Fruit fly (Drosophila melanogaster): ENCODE measurements around the gene pav.

Gene pav

dm6 chr3L:4227164-4227563 is 15.4 kb upstream of the pav start, which contains the start of gene CG46460:
Gene CG46460 (minus strand): TSS chr3L:4227302.
- TF ChIP-seq CTCF (optimal IDR thresholded peaks at IDR 0.05) (no peak), CG8478 (optimal IDR thresholded peaks at IDR 0.05) (no peak)

- no peak for TF ChIP-seq CG8478 (optimal IDR thresholded peaks at IDR 0.05)
- no peak for TF ChIP-seq CTCF (optimal IDR thresholded peaks at IDR 0.05)
Observed at dm6 chr3L:4228187-4228836, 14.2 kb upstream of the pav start.

- TF ChIP-seq CTCF (optimal IDR thresholded peaks at IDR 0.05) (no peak), CG8478 (optimal IDR thresholded peaks at IDR 0.05) (no peak)
Observed at dm6 chr3L:4229365-4229967, 13.1 kb upstream of the pav start.

- TF ChIP-seq CTCF (optimal IDR thresholded peaks at IDR 0.05): no peak
- TF ChIP-seq CG8478 (optimal IDR thresholded peaks at IDR 0.05): no peak
Observed at dm6 chr3L:4230357-4230901, 12.1 kb upstream of the pav start.

dm6 chr3L:4231401-4232014 is 11.0 kb upstream of the pav start:
- TF ChIP-seq CTCF (optimal IDR thresholded peaks at IDR 0.05): no peak
- no peak for TF ChIP-seq CG8478 (optimal IDR thresholded peaks at IDR 0.05)

dm6 chr3L:4232227-4232626 is 10.3 kb upstream of the pav start:
- TF ChIP-seq CG8478 (optimal IDR thresholded peaks at IDR 0.05) (no peak), CTCF (optimal IDR thresholded peaks at IDR 0.05) (no peak)

- no peak for TF ChIP-seq CTCF (optimal IDR thresholded peaks at IDR 0.05)
- no peak for TF ChIP-seq CG8478 (optimal IDR thresholded peaks at IDR 0.05)
Observed at dm6 chr3L:4232724-4233367, 9.7 kb upstream of the pav start.

- no peak for TF ChIP-seq CTCF (optimal IDR thresholded peaks at IDR 0.05)
- TF ChIP-seq CG8478 (optimal IDR thresholded peaks at IDR 0.05): peak; percentile 76
Observed at dm6 chr3L:4233603-4234277, 8.8 kb upstream of the pav start.

- no peak for TF ChIP-seq CTCF (optimal IDR thresholded peaks at IDR 0.05)
- TF ChIP-seq CG8478 (optimal IDR thresholded peaks at IDR 0.05): no peak
Observed at dm6 chr3L:4236097-4236572, 6.4 kb upstream of the pav start, which contains the start of gene ImpL2. Gene ImpL2 (minus strand): TSS chr3L:4236147.

dm6 chr3L:4238195-4238594 is 4.3 kb upstream of the pav start:
- TF ChIP-seq CG8478 (optimal IDR thresholded peaks at IDR 0.05) (no peak), CTCF (optimal IDR thresholded peaks at IDR 0.05) (no peak)

- no peak for TF ChIP-seq CG8478 (optimal IDR thresholded peaks at IDR 0.05)
- TF ChIP-seq CTCF (optimal IDR thresholded peaks at IDR 0.05): peak; percentile 89 to 94
Observed at dm6 chr3L:4239442-4240322, 2.9 kb upstream of the pav start, which contains the start of gene Sqor. Gene Sqor (plus strand): TSS chr3L:4240173.

- TF ChIP-seq CG8478 (optimal IDR thresholded peaks at IDR 0.05) (no peak), CTCF (optimal IDR thresholded peaks at IDR 0.05) (no peak)
Observed at dm6 chr3L:4252121-4252861, 9.8 kb downstream of the pav start.
